Worm (Caenorhabditis elegans): ENCODE measurements around the gene ugt-16.

Gene ugt-16

ce11 chrV:12795927-12796326 lies 28.9 kb upstream of the ugt-16 start:
- TF ChIP-seq ceh-31 (tag; optimal IDR thresholded peaks at IDR 0.05) (no peak), elt-2 (tag; optimal IDR thresholded peaks at IDR 0.05) (peak; percentile 16), pat-9 (tag; optimal IDR thresholded peaks at IDR 0.05) (no peak), ceh-6 (GFP tag; optimal IDR thresholded peaks at IDR 0.05) (no peak), ets-4 (tag; optimal IDR thresholded peaks at IDR 0.05) (no peak)

- no peak for TF ChIP-seq fkh-6 (tag; optimal IDR thresholded peaks at IDR 0.05)
- no peak for TF ChIP-seq pag-3 (tag; optimal IDR thresholded peaks at IDR 0.05; ENCODE audit: borderline replicate concordance)
- TF ChIP-seq T23F11.4 (GFP tag; optimal IDR thresholded peaks at IDR 0.05), result no peak
- no peak for TF ChIP-seq ceh-22 (tag; optimal IDR thresholded peaks at IDR 0.05)
- no peak for TF ChIP-seq pqm-1 (tag; optimal IDR thresholded peaks at IDR 0.05)
- no peak for TF ChIP-seq C38D4.7 (GFP tag; optimal IDR thresholded peaks at IDR 0.05)
- no peak for TF ChIP-seq unc-55 (GFP tag; optimal IDR thresholded peaks at IDR 0.05)
- no peak for TF ChIP-seq ahr-1 (tag; optimal IDR thresholded peaks at IDR 0.05)
- TF ChIP-seq ceh-34 (tag; optimal IDR thresholded peaks at IDR 0.05), result no peak
- TF ChIP-seq fax-1 (tag; optimal IDR thresholded peaks at IDR 0.05), result no peak
- no peak for TF ChIP-seq gmeb-2 (tag; optimal IDR thresholded peaks at IDR 0.05)
- TF ChIP-seq hlh-30 (tag; optimal IDR thresholded peaks at IDR 0.05; ENCODE audit: insufficient read depth), result no peak
Measured at ce11 chrV:12796908-12797490, 27.8 kb upstream of the ugt-16 start.

ce11 chrV:12797992-12798391 lies 26.8 kb upstream of the ugt-16 start, which contains the start of gene ugt-6:
TSS of gene ugt-6 (minus strand) at chrV:12798224.
- no peak for TF ChIP-seq hlh-30 (tag; optimal IDR thresholded peaks at IDR 0.05; ENCODE audit: insufficient read depth)
- TF ChIP-seq mec-3 (tag; optimal IDR thresholded peaks at IDR 0.05; ENCODE audit: borderline replicate concordance), result no peak

ce11 chrV:12800171-12800570 lies 24.7 kb upstream of the ugt-16 start, which contains the start of gene ugt-3:
TSS of gene ugt-3 (minus strand) at chrV:12800271.
- TF ChIP-seq ama-1 (optimal IDR thresholded peaks at IDR 0.05), result no peak
- no peak for TF ChIP-seq fkh-6 (tag; optimal IDR thresholded peaks at IDR 0.05)
- no peak for TF ChIP-seq C38D4.7 (GFP tag; optimal IDR thresholded peaks at IDR 0.05)
- no peak for TF ChIP-seq rnt-1 (tag; optimal IDR thresholded peaks at IDR 0.05)
- TF ChIP-seq hlh-8 (tag; optimal IDR thresholded peaks at IDR 0.05), result no peak
- no peak for TF ChIP-seq ttx-3 (tag; optimal IDR thresholded peaks at IDR 0.05)
- no peak for TF ChIP-seq ceh-48 (tag; optimal IDR thresholded peaks at IDR 0.05)
- TF ChIP-seq sox-4 (tag; optimal IDR thresholded peaks at IDR 0.05), result no peak
- no peak for TF ChIP-seq F13H6.1 (tag; optimal IDR thresholded peaks at IDR 0.05)
- no peak for TF ChIP-seq K02D7.2 (tag; optimal IDR thresholded peaks at IDR 0.05)
- TF ChIP-seq ceh-30 (tag; optimal IDR thresholded peaks at IDR 0.05), result no peak
- TF ChIP-seq T23F11.4 (GFP tag; optimal IDR thresholded peaks at IDR 0.05), result no peak
- TF ChIP-seq syd-9 (tag; optimal IDR thresholded peaks at IDR 0.05), result no peak
- no peak for TF ChIP-seq elt-4 (tag; optimal IDR thresholded peaks at IDR 0.05)
- no peak for TF ChIP-seq unc-55 (GFP tag; optimal IDR thresholded peaks at IDR 0.05)
- TF ChIP-seq mec-3 (tag; optimal IDR thresholded peaks at IDR 0.05; ENCODE audit: borderline replicate concordance), result no peak
- TF ChIP-seq tbx-7 (tag; optimal IDR thresholded peaks at IDR 0.05), result no peak
- no peak for TF ChIP-seq ceh-14 (tag; optimal IDR thresholded peaks at IDR 0.05)

ce11 chrV:12803274-12803673 lies 21.6 kb upstream of the ugt-16 start, which contains the start of gene srbc-45:
TSS of gene srbc-45 (plus strand) at chrV:12803574.
- TF ChIP-seq nfya-1 (tag; optimal IDR thresholded peaks at IDR 0.05) (no peak), unc-86 (tag; optimal IDR thresholded peaks at IDR 0.05) (no peak), madf-2 (tag; optimal IDR thresholded peaks at IDR 0.05) (no peak), sdc-2 (tag; optimal IDR thresholded peaks at IDR 0.05) (no peak), zip-5 (tag; optimal IDR thresholded peaks at IDR 0.05) (no peak), eyg-1 (tag; optimal IDR thresholded peaks at IDR 0.05) (no peak), ceh-9 (tag; optimal IDR thresholded peaks at IDR 0.05) (no peak), fkh-6 (tag; optimal IDR thresholded peaks at IDR 0.05) (no peak), unc-42 (tag; optimal IDR thresholded peaks at IDR 0.05) (no peak), ahr-1 (tag; optimal IDR thresholded peaks at IDR 0.05) (no peak), sox-4 (tag; optimal IDR thresholded peaks at IDR 0.05) (no peak), dmd-4 (tag; optimal IDR thresholded peaks at IDR 0.05; ENCODE audit: borderline replicate concordance) (no peak), F13H6.1 (tag; optimal IDR thresholded peaks at IDR 0.05) (no peak), ceh-34 (tag; optimal IDR thresholded peaks at IDR 0.05) (no peak), elt-4 (tag; optimal IDR thresholded peaks at IDR 0.05) (no peak), mec-3 (tag; optimal IDR thresholded peaks at IDR 0.05; ENCODE audit: borderline replicate concordance) (no peak), Y22D7AL.16 (tag; optimal IDR thresholded peaks at IDR 0.05) (no peak), hlh-8 (tag; optimal IDR thresholded peaks at IDR 0.05) (no peak), hlh-15 (tag; optimal IDR thresholded peaks at IDR 0.05) (no peak), syd-9 (tag; optimal IDR thresholded peaks at IDR 0.05) (no peak)

Measured in whole organism, late embryonic.